Fruit fly (Drosophila melanogaster) whole organism, embryonic: Measurements from ENCODE around the gene enc.
A peak's percentile ranks its signal among the peaks of the same experiment; 100 is the strongest.

Experiments
- Ada2b ChIP-seq: fragments of 200-800 bp; sonication (Bioruptor generic); IDR thresholded peaks from 2 replicates; pipeline ENCODE4 v1.3.6; 2022; ENCODE audit warnings: missing biosample characterization, missing genetic modification characterization
- Bgb ChIP-seq: fragments of 200-800 bp; sonication (Bioruptor generic); IDR thresholded peaks from 2 replicates; pipeline ENCODE4 v1.3.6; 2022; ENCODE audit warnings: missing biosample characterization, missing genetic modification characterization; ENCODE audit not compliant: partially characterized antibody
- Blimp-1 ChIP-seq: fragments of 200-800 bp; sonication (Bioruptor generic); optimal IDR thresholded peaks from 3 replicates; lab custom pipeline; 2018; ENCODE audit warnings: missing biosample characterization, missing genetic modification characterization, mild to moderate bottlenecking, moderate library complexity, missing genetic modification reagents
- CG13624 ChIP-seq: fragments of 200-800 bp; sonication (Bioruptor generic); optimal IDR thresholded peaks from 2 replicates; lab custom pipeline; 2016; ENCODE audit warnings: missing biosample characterization, missing genetic modification characterization
- CG14441 ChIP-seq: fragments of 200-800 bp; sonication (Bioruptor generic); IDR thresholded peaks from 2 replicates; pipeline ENCODE4 v1.3.6; 2022; ENCODE audit warnings: missing biosample characterization, missing genetic modification characterization
- CG17385 ChIP-seq: fragments of 200-800 bp; sonication (Bioruptor generic); optimal IDR thresholded peaks from 3 replicates; lab custom pipeline; 2018; ENCODE audit warnings: missing biosample characterization, mild to moderate bottlenecking, missing genetic modification characterization
- CG17568 ChIP-seq: fragments of 200-800 bp; sonication (Bioruptor generic); optimal IDR thresholded peaks from 2 replicates; lab custom pipeline; 2018; ENCODE audit warnings: missing biosample characterization, mild to moderate bottlenecking, missing genetic modification characterization, moderate library complexity
- CG18619 ChIP-seq: fragments of 200-800 bp; sonication (Bioruptor generic); optimal IDR thresholded peaks from 3 replicates; lab custom pipeline; 2017; ENCODE audit warnings: missing biosample characterization, mild to moderate bottlenecking, missing genetic modification characterization
- CG2116 ChIP-seq: fragments of 200-800 bp; sonication (Bioruptor generic); optimal IDR thresholded peaks from 3 replicates; lab custom pipeline; 2018; ENCODE audit warnings: missing biosample characterization, mild to moderate bottlenecking, missing genetic modification characterization
- CG34224 ChIP-seq: fragments of 200-800 bp; sonication (Bioruptor generic); IDR thresholded peaks from 3 replicates; pipeline ENCODE4 v1.3.6; 2022; ENCODE audit warnings: missing biosample characterization, missing genetic modification characterization; ENCODE audit not compliant: partially characterized antibody
- CG4617 ChIP-seq: fragments of 200-800 bp; sonication (Bioruptor generic); optimal IDR thresholded peaks from 3 replicates; lab custom pipeline; 2016; ENCODE audit warnings: missing biosample characterization, missing genetic modification characterization, borderline replicate concordance
- CG5245 ChIP-seq: fragments of 200-800 bp; sonication (Bioruptor generic); optimal IDR thresholded peaks from 3 replicates; lab custom pipeline; 2016; ENCODE audit warnings: missing biosample characterization, missing genetic modification characterization
- CG6654 ChIP-seq: fragments of 200-800 bp; sonication (Bioruptor generic); optimal IDR thresholded peaks from 2 replicates; lab custom pipeline; 2017; ENCODE audit warnings: missing biosample characterization, mild to moderate bottlenecking, missing genetic modification characterization
- CG7556 ChIP-seq: fragments of 200-800 bp; sonication (Bioruptor generic); optimal IDR thresholded peaks from 2 replicates; lab custom pipeline; 2017; ENCODE audit warnings: missing biosample characterization, mild to moderate bottlenecking, missing genetic modification characterization
- CG7928 ChIP-seq: fragments of 200-800 bp; sonication (Bioruptor generic); optimal IDR thresholded peaks from 2 replicates; lab custom pipeline; 2017; ENCODE audit warnings: missing biosample characterization, mild to moderate bottlenecking, missing genetic modification characterization
- CG8089 ChIP-seq: fragments of 200-800 bp; sonication (Bioruptor generic); optimal IDR thresholded peaks from 3 replicates; lab custom pipeline; 2016; ENCODE audit warnings: missing biosample characterization, missing genetic modification characterization
- CG8765 ChIP-seq: fragments of 200-800 bp; sonication (Bioruptor generic); IDR thresholded peaks from 2 replicates; pipeline ENCODE4 v1.3.6; 2022; ENCODE audit warnings: missing biosample characterization, missing genetic modification characterization
- CG9609 ChIP-seq: fragments of 200-800 bp; sonication (Bioruptor generic); optimal IDR thresholded peaks from 3 replicates; lab custom pipeline; 2016; ENCODE audit warnings: missing biosample characterization, missing genetic modification characterization
- CG9817 ChIP-seq: fragments of 200-800 bp; sonication (Bioruptor generic); optimal IDR thresholded peaks from 2 replicates; lab custom pipeline; 2018; ENCODE audit warnings: missing biosample characterization, mild to moderate bottlenecking, missing genetic modification characterization, moderate library complexity
- Dek ChIP-seq: fragments of 200-800 bp; sonication (Bioruptor generic); optimal IDR thresholded peaks from 3 replicates; lab custom pipeline; 2019; ENCODE audit warnings: missing biosample characterization, mild to moderate bottlenecking, missing genetic modification characterization, moderate library complexity
- Doc3 ChIP-seq: fragments of 200-800 bp; sonication (Bioruptor generic); IDR thresholded peaks from 3 replicates; pipeline ENCODE4 v1.3.6; 2022; ENCODE audit warnings: missing biosample characterization, missing genetic modification characterization; ENCODE audit not compliant: partially characterized antibody
- ERR ChIP-seq: fragments of 200-800 bp; sonication (Bioruptor generic); optimal IDR thresholded peaks from 2 replicates; lab custom pipeline; 2016; ENCODE audit warnings: missing biosample characterization, missing genetic modification characterization
- HHEX ChIP-seq: fragments of 200-800 bp; sonication (Bioruptor generic); optimal IDR thresholded peaks from 3 replicates; lab custom pipeline; 2017; ENCODE audit warnings: missing biosample characterization, mild to moderate bottlenecking, missing genetic modification characterization, missing genetic modification reagents
- HLH4C ChIP-seq: fragments of 200-800 bp; sonication (Bioruptor generic); IDR thresholded peaks from 3 replicates; pipeline ENCODE4 v1.3.6; 2022; ENCODE audit warnings: missing biosample characterization, missing genetic modification characterization; ENCODE audit not compliant: partially characterized antibody
- Hmx ChIP-seq: fragments of 200-800 bp; sonication (Bioruptor generic); optimal IDR thresholded peaks from 2 replicates; lab custom pipeline; 2016; ENCODE audit warnings: missing biosample characterization, missing genetic modification characterization
- Max ChIP-seq: fragments of 200-800 bp; sonication (Bioruptor generic); optimal IDR thresholded peaks from 2 replicates; lab custom pipeline; 2016; ENCODE audit warnings: missing biosample characterization, mild to moderate bottlenecking, missing genetic modification characterization
- Mes4 ChIP-seq: fragments of 200-800 bp; sonication (Bioruptor generic); optimal IDR thresholded peaks from 2 replicates; lab custom pipeline; 2016; ENCODE audit warnings: missing biosample characterization, missing genetic modification characterization
- Sox100B ChIP-seq: fragments of 200-800 bp; sonication (Bioruptor generic); optimal IDR thresholded peaks from 3 replicates; lab custom pipeline; 2018; ENCODE audit warnings: missing biosample characterization, mild to moderate bottlenecking, missing genetic modification characterization
- Xrp1 ChIP-seq: fragments of 200-800 bp; sonication (Bioruptor generic); IDR thresholded peaks from 2 replicates; pipeline ENCODE4 v1.3.6; 2022; ENCODE audit warnings: missing biosample characterization, missing genetic modification characterization
- bcd ChIP-seq: fragments of 200-800 bp; sonication (Bioruptor generic); optimal IDR thresholded peaks from 2 replicates; lab custom pipeline; 2017; ENCODE audit warnings: missing biosample characterization, mild to moderate bottlenecking, missing genetic modification characterization
- cas ChIP-seq: fragments of 200-800 bp; sonication (Bioruptor generic); IDR thresholded peaks from 2 replicates; pipeline ENCODE4 v1.3.6; 2022; ENCODE audit warnings: missing biosample characterization, missing genetic modification characterization
- crol ChIP-seq: fragments of 200-800 bp; sonication (Bioruptor generic); IDR thresholded peaks from 2 replicates; pipeline ENCODE4 v1.3.6; 2022; ENCODE audit warnings: missing biosample characterization, missing genetic modification characterization
- exex ChIP-seq: fragments of 200-800 bp; sonication (Bioruptor generic); optimal IDR thresholded peaks from 4 replicates; lab custom pipeline; 2018; ENCODE audit warnings: missing biosample characterization, mild to moderate bottlenecking, missing genetic modification characterization, moderate library complexity
- fd3F ChIP-seq: fragments of 200-800 bp; sonication (Bioruptor generic); optimal IDR thresholded peaks from 2 replicates; lab custom pipeline; 2018; ENCODE audit warnings: missing biosample characterization, mild to moderate bottlenecking, missing genetic modification characterization, moderate library complexity
- gcm ChIP-seq: fragments of 200-800 bp; sonication (Bioruptor generic); optimal IDR thresholded peaks from 2 replicates; lab custom pipeline; 2019; ENCODE audit warnings: missing biosample characterization, mild to moderate bottlenecking, missing genetic modification characterization, moderate library complexity
- grn ChIP-seq: fragments of 200-800 bp; sonication (Bioruptor generic); optimal IDR thresholded peaks from 3 replicates; lab custom pipeline; 2017; ENCODE audit warnings: missing biosample characterization, missing genetic modification characterization
- gsb ChIP-seq: fragments of 200-800 bp; sonication (Bioruptor generic); IDR thresholded peaks from 2 replicates; pipeline ENCODE4 v1.3.6; 2022; ENCODE audit warnings: missing biosample characterization, missing genetic modification characterization
- hkb ChIP-seq, 2 experiments: fragments of 200-800 bp in 1 of 2; fragments of >200 bp in 1 of 2; sonication (Bioruptor generic) in 1 of 2; IDR thresholded peaks in 1 of 2; optimal IDR thresholded peaks in 1 of 2; 2 replicates each; pipeline versions ENCODE4 v1.3.6 to Lab custom; 2017 to 2022; ENCODE audit warnings: missing biosample characterization in 1 of 2, missing genetic modification characterization in 1 of 2
- hth ChIP-seq: fragments of >200 bp; optimal IDR thresholded peaks from 2 replicates; lab custom pipeline; 2017; ENCODE audit warnings: inconsistent platforms
- luna ChIP-seq: fragments of 200-800 bp; sonication (Bioruptor generic); optimal IDR thresholded peaks from 2 replicates; lab custom pipeline; 2016; ENCODE audit warnings: missing biosample characterization, missing genetic modification characterization
- maf-S ChIP-seq: fragments of 200-800 bp; sonication (Bioruptor generic); optimal IDR thresholded peaks from 2 replicates; lab custom pipeline; 2016; ENCODE audit warnings: missing biosample characterization, missing genetic modification characterization
- mirr ChIP-seq: fragments of 200-800 bp; sonication (Bioruptor generic); optimal IDR thresholded peaks from 3 replicates; lab custom pipeline; 2018; ENCODE audit warnings: missing biosample characterization, mild to moderate bottlenecking, missing genetic modification characterization
- onecut ChIP-seq: fragments of 200-800 bp; sonication (Bioruptor generic); IDR thresholded peaks from 2 replicates; pipeline ENCODE4 v1.3.6; 2022; ENCODE audit warnings: missing biosample characterization, missing genetic modification characterization
- ranshi ChIP-seq: fragments of 200-800 bp; sonication (Bioruptor generic); IDR thresholded peaks from 2 replicates; pipeline ENCODE4 v1.3.6; 2022; ENCODE audit warnings: missing biosample characterization, missing genetic modification characterization
- row ChIP-seq: fragments of 200-800 bp; sonication (Bioruptor generic); IDR thresholded peaks from 3 replicates; pipeline ENCODE4 v1.3.6; 2022; ENCODE audit warnings: missing biosample characterization, missing genetic modification characterization
- sr ChIP-seq: fragments of 200-800 bp; sonication (Bioruptor generic); IDR thresholded peaks from 3 replicates; pipeline ENCODE4 v1.3.6; 2022; ENCODE audit warnings: missing biosample characterization, missing genetic modification characterization
- sug ChIP-seq: fragments of 200-800 bp; optimal IDR thresholded peaks from 2 replicates; lab custom pipeline; 2019; ENCODE audit warnings: missing biosample characterization, mild to moderate bottlenecking, missing genetic modification characterization, moderate library complexity
- toy ChIP-seq: fragments of 200-800 bp; sonication (Bioruptor generic); IDR thresholded peaks from 2 replicates; pipeline ENCODE4 v1.3.6; 2022; ENCODE audit warnings: missing biosample characterization, missing genetic modification characterization
- wek ChIP-seq: fragments of 200-800 bp; sonication (Bioruptor generic); optimal IDR thresholded peaks from 3 replicates; lab custom pipeline; 2018; ENCODE audit warnings: missing biosample characterization, mild to moderate bottlenecking, missing genetic modification characterization, moderate library complexity

The enc gene

DNA sequence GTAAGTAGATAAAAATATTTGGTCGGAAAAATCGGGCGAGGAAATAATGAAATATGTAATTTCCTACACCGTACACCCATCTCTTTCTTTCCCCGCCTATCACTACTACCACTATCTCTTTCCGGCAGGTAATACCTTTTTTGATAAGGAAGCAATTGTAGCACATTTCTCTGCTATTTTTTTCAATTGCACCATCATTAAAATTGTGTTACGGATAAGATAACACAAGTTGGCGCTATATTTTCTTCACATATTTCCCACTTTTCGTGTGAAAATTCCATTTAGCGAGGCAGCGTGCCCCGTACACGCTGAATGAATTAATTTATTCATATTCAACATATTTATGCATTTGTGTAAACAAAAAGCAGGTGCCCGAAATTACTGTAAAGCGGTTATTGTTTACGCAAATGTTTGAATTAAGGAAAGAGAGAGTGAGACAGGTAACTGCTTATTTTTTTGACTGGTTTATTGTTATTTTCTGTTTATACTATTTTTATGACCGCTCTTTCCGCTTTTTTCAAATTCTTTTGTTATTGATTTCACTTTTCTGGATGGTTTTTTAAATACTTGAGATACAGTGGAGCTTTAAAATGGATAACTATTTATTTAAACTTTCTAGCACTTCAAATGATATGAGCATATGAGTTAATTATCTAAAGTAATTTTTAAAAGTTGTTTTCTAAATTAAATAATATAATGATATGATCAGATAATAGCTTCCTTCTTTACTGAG lies 32.0 kb upstream of the enc start (continued):
- TF ChIP-seq CG2116 (GFP tag; lab: Kevin White, UChicago) (no peak), exex (tag; lab: Kevin White, UChicago) (peak; percentile 77), hkb (optimal IDR thresholded peaks at IDR 0.05; lab: Kevin White, UChicago) (no peak), hkb (GFP tag; IDR thresholded peaks at IDR 0.05; lab: Robert Waterston, UW) (peak; percentile 63), CG17385 (GFP tag; lab: Kevin White, UChicago) (peak; percentile 47), CG17568 (no peak), gsb (GFP tag; lab: Robert Waterston, UW) (no peak), CG9817 (tag; lab: Kevin White, UChicago) (peak; percentile 41), grn (GFP tag; lab: Kevin White, UChicago) (no peak), crol (GFP tag; lab: Robert Waterston, UW) (no peak), Xrp1 (GFP tag; lab: Robert Waterston, UW) (peak; percentile 72), Doc3 (GFP tag; lab: Robert Waterston, UW) (no peak), Bgb (GFP tag; lab: Robert Waterston, UW) (no peak), Mes4 (GFP tag; lab: Kevin White, UChicago) (no peak), row (peak; percentile 77), CG5245 (GFP tag; lab: Kevin White, UChicago) (no peak), Ada2b (GFP tag; lab: Robert Waterston, UW) (no peak; the same call in 1 of the 2 replicates), ranshi (GFP tag; lab: Robert Waterston, UW) (peak; percentile 46; the same call in 1 of the 2 replicates), Sox100B (GFP tag; lab: Kevin White, UChicago) (peak; percentile 39), hth (lab: Kevin White, UChicago) (no peak), gcm (GFP tag; lab: Kevin White, UChicago) (peak; percentile 35), luna (GFP tag; lab: Kevin White, UChicago) (no peak), CG13624 (no peak), ERR (GFP tag; lab: Kevin White, UChicago) (no peak), toy (GFP tag; lab: Robert Waterston, UW) (no peak), CG14441 (peak; percentile 48; the same call in 1 of the 2 replicates), HHEX (GFP tag; lab: Kevin White, UChicago) (no peak), CG7556 (GFP tag; lab: Kevin White, UChicago) (peak; percentile 41), CG8765 (GFP tag; lab: Robert Waterston, UW) (no peak), CG6654 (GFP tag; lab: Kevin White, UChicago) (no peak), sr (GFP tag; lab: Robert Waterston, UW) (no peak), maf-S (GFP tag; lab: Kevin White, UChicago) (no peak), CG9609 (GFP tag; lab: Kevin White, UChicago) (no peak), wek (GFP tag; lab: Kevin White, UChicago) (no peak), sug (peak; percentile 13), CG8089 (GFP tag; lab: Kevin White, UChicago) (no peak), fd3F (GFP tag; lab: Kevin White, UChicago) (peak; percentile 19), Hmx (GFP tag; lab: Kevin White, UChicago) (no peak), CG34224 (GFP tag; lab: Robert Waterston, UW) (no peak), bcd (GFP tag; lab: Kevin White, UChicago) (no peak), mirr (GFP tag; lab: Kevin White, UChicago) (no peak), Max (no peak), onecut (GFP tag; lab: Robert Waterston, UW) (no peak), Blimp-1 (GFP tag; lab: Kevin White, UChicago) (peak; percentile 69), CG18619 (GFP tag; lab: Kevin White, UChicago) (peak; percentile 11), cas (GFP tag; lab: Robert Waterston, UW) (no peak; the same call in 1 of the 2 replicates), CG4617 (GFP tag; lab: Kevin White, UChicago) (no peak), HLH4C (GFP tag; lab: Robert Waterston, UW) (no peak), Dek (tag; lab: Kevin White, UChicago) (peak; percentile 3), CG7928 (GFP tag; lab: Kevin White, UChicago) (no peak)
